Worm (Caenorhabditis elegans) whole organism, early embryonic: ENCODE results near the gene clec-50.
"Not testable (repeated sequence)": the region's sequence is repeated elsewhere in the genome, so short reads cannot be mapped to it uniquely, and the experiment has no call there.

Experiments
- B0310.2 ChIP-seq: sonication (generic microtip); optimal IDR thresholded peaks from 2 replicates; lab custom pipeline; 2016; ENCODE audit warnings: mild to moderate bottlenecking, missing genetic modification characterization, missing compliant biosample characterization
- F13C5.2 ChIP-seq: sonication (generic microtip); optimal IDR thresholded peaks from 2 replicates; lab custom pipeline; 2017; ENCODE audit warnings: mild to moderate bottlenecking, missing genetic modification characterization, inconsistent platforms, missing compliant biosample characterization
- aly-1 ChIP-seq: sonication (generic microtip); optimal IDR thresholded peaks from 2 replicates; lab custom pipeline; 2016; ENCODE audit warnings: missing genetic modification characterization, missing compliant biosample characterization
- ama-1 ChIP-seq: fragments of 150-350 bp; optimal IDR thresholded peaks from 2 replicates; lab custom pipeline; 2014
- ceh-13 ChIP-seq: fragments of 200-800 bp; sonication (Bioruptor generic); optimal IDR thresholded peaks from 2 replicates; lab custom pipeline; 2018; ENCODE audit warnings: mild to moderate bottlenecking, missing genetic modification characterization, missing compliant biosample characterization
- ceh-36 ChIP-seq: sonication (generic microtip); optimal IDR thresholded peaks from 2 replicates; lab custom pipeline; 2016; ENCODE audit warnings: missing genetic modification characterization, inconsistent platforms, missing compliant biosample characterization
- ets-7 ChIP-seq: sonication (generic microtip); optimal IDR thresholded peaks from 2 replicates; lab custom pipeline; 2016; ENCODE audit warnings: missing genotype, missing genetic modification characterization, missing compliant biosample characterization
- flt-1 ChIP-seq: fragments of 200-800 bp; sonication (Bioruptor generic); IDR thresholded peaks from 2 replicates; pipeline ENCODE4 v1.3.6; 2022; ENCODE audit warnings: missing genetic modification characterization, missing compliant biosample characterization
- hmbx-1 ChIP-seq: sonication (generic microtip); optimal IDR thresholded peaks from 2 replicates; lab custom pipeline; 2016; ENCODE audit warnings: mild to moderate bottlenecking, missing genetic modification characterization, missing compliant biosample characterization
- hmg-4 ChIP-seq: fragments of 200-800 bp; sonication (Bioruptor generic); optimal IDR thresholded peaks from 2 replicates; lab custom pipeline; 2018; ENCODE audit warnings: mild to moderate bottlenecking, missing genetic modification characterization, missing compliant biosample characterization
- hnd-1 ChIP-seq: sonication (generic microtip); optimal IDR thresholded peaks from 2 replicates; lab custom pipeline; 2016; ENCODE audit warnings: missing genetic modification characterization, missing compliant biosample characterization
- pes-1 ChIP-seq: fragments of 200-800 bp; sonication (Bioruptor generic); IDR thresholded peaks from 2 replicates; pipeline ENCODE4 v1.3.6; 2022; ENCODE audit warnings: missing genetic modification reagents, missing genetic modification characterization, missing compliant biosample characterization
- scrt-1 ChIP-seq: fragments of 200-800 bp; sonication (Bioruptor generic); IDR thresholded peaks from 2 replicates; pipeline ENCODE4 v1.3.6; 2022; ENCODE audit warnings: missing genetic modification characterization, missing compliant biosample characterization
- sea-1 ChIP-seq: fragments of 200-800 bp; sonication (Bioruptor generic); conservative IDR thresholded peaks from 2 replicates; pipeline ENCODE4 v1.3.6; 2022; ENCODE audit warnings: missing genetic modification characterization, missing compliant biosample characterization
- tbx-11 ChIP-seq: fragments of 200-800 bp; sonication (Bioruptor generic); IDR thresholded peaks from 2 replicates; pipeline ENCODE4 v1.3.6; 2022; ENCODE audit warnings: missing genetic modification characterization, missing compliant biosample characterization
- tbx-37 ChIP-seq: fragments of 200-800 bp; sonication (Bioruptor generic); conservative IDR thresholded peaks from 2 replicates; pipeline ENCODE4 v1.3.6; 2022; ENCODE audit warnings: missing genetic modification reagents, missing genetic modification characterization, missing compliant biosample characterization
- tra-4 ChIP-seq: sonication (generic microtip); optimal IDR thresholded peaks from 2 replicates; lab custom pipeline; 2017; ENCODE audit warnings: missing genetic modification characterization, missing compliant biosample characterization

clec-50 gene

ce11 chrV:19722881-19723280, 32.3 kb downstream of the clec-50 start:
- peak; percentile 9 for TF ChIP-seq B0310.2 (tag; lab: Kevin White, UChicago)
- peak; percentile 89 for TF ChIP-seq pes-1 (GFP tag; lab: Robert Waterston, UW)
- TF ChIP-seq hnd-1 = peak; percentile 52
- TF ChIP-seq F13C5.2 = peak; percentile 78
- TF ChIP-seq tbx-11 (GFP tag; lab: Robert Waterston, UW) = peak; percentile 76
- TF ChIP-seq hmg-4 = peak; percentile 64
- TF ChIP-seq ceh-13 (GFP tag; lab: Kevin White, UChicago) = peak; percentile 46
- no peak for TF ChIP-seq ama-1 (lab: Kevin White, UChicago)
- TF ChIP-seq tra-4 (tag; lab: Kevin White, UChicago) = peak; percentile 39
- peak; percentile 58 for TF ChIP-seq ceh-36 (tag; lab: Kevin White, UChicago)
- peak; percentile 84 for TF ChIP-seq sea-1 (GFP tag; lab: Robert Waterston, UW)
- TF ChIP-seq flt-1 (GFP tag; lab: Robert Waterston, UW) = peak; percentile 85
- peak; percentile 80 for TF ChIP-seq tbx-37
- TF ChIP-seq ets-7 (tag; lab: Kevin White, UChicago) = no peak
- peak; percentile 83 for TF ChIP-seq scrt-1 (GFP tag; lab: Robert Waterston, UW)
- TF ChIP-seq hmbx-1 (tag; lab: Kevin White, UChicago) = peak; percentile 37
- TF ChIP-seq aly-1 (tag; lab: Kevin White, UChicago) = peak; percentile 65

- TF ChIP-seq ets-7 (tag; lab: Kevin White, UChicago) (peak; percentile 69), tbx-11 (GFP tag; lab: Robert Waterston, UW) (no peak)
Observed at ce11 chrV:19719253-19719652, 35.9 kb downstream of the clec-50 start, which contains the start of gene Y116F11A.6. Gene Y116F11A.6, plus strand, starts transcription at chrV:19719553.

- TF ChIP-seq hmg-4 (no peak), ceh-36 (tag; lab: Kevin White, UChicago) (peak; percentile 53)
Observed at ce11 chrV:19718660-19719059, 36.5 kb downstream of the clec-50 start.

ce11 chrV:19717933-19718332, 37.2 kb downstream of the clec-50 start:
- no peak for TF ChIP-seq tbx-37

- no peak for TF ChIP-seq ceh-13 (GFP tag; lab: Kevin White, UChicago)
- no peak for TF ChIP-seq B0310.2 (tag; lab: Kevin White, UChicago)
- no peak for TF ChIP-seq pes-1 (GFP tag; lab: Robert Waterston, UW)
- no peak for TF ChIP-seq ceh-36 (tag; lab: Kevin White, UChicago)
- TF ChIP-seq hmbx-1 (tag; lab: Kevin White, UChicago) = no peak
- TF ChIP-seq scrt-1 (GFP tag; lab: Robert Waterston, UW) = no peak
- TF ChIP-seq sea-1 (GFP tag; lab: Robert Waterston, UW) = no peak
- TF ChIP-seq ama-1 (lab: Kevin White, UChicago) = no peak
- no peak for TF ChIP-seq ets-7 (tag; lab: Kevin White, UChicago)
- no peak for TF ChIP-seq tra-4 (tag; lab: Kevin White, UChicago)
- TF ChIP-seq flt-1 (GFP tag; lab: Robert Waterston, UW) = no peak
- no peak for TF ChIP-seq tbx-11 (GFP tag; lab: Robert Waterston, UW)
- TF ChIP-seq hnd-1 = no peak
- no peak for TF ChIP-seq hmg-4
- TF ChIP-seq F13C5.2 = no peak
- no peak for TF ChIP-seq aly-1 (tag; lab: Kevin White, UChicago)
Observed at ce11 chrV:19715847-19716246, 39.3 kb downstream of the clec-50 start, which contains the start of gene Y43F8C.17. Gene Y43F8C.17, plus strand, starts transcription at chrV:19716147.

- TF ChIP-seq hmbx-1 (tag; lab: Kevin White, UChicago) (no peak), aly-1 (tag; lab: Kevin White, UChicago) (no peak)
Observed at ce11 chrV:19715419-19715818, 39.7 kb downstream of the clec-50 start, which contains the start of gene Y43F8C.16. Gene Y43F8C.16, minus strand, starts transcription at chrV:19715519.

- not testable (repeated sequence) for TF ChIP-seq ceh-13 (GFP tag; lab: Kevin White, UChicago); aly-1 (tag; lab: Kevin White, UChicago); B0310.2 (tag; lab: Kevin White, UChicago)
Observed at ce11 chrV:19711646-19712045, 43.5 kb downstream of the clec-50 start, which contains the start of gene Y43F8C.23. Gene Y43F8C.23, minus strand, starts transcription at chrV:19711746.

- TF ChIP-seq hnd-1; hmg-4; ets-7 (tag; lab: Kevin White, UChicago): not testable (repeated sequence)
Observed at ce11 chrV:19710514-19710913, 44.7 kb downstream of the clec-50 start, which contains the start of gene Y43F8C.15. Gene Y43F8C.15, minus strand, starts transcription at chrV:19710614.

ce11 chrV:19708849-19709248, 46.3 kb downstream of the clec-50 start, which contains the start of gene srv-3:
Gene srv-3, minus strand, starts transcription at chrV:19708949.
- no peak for TF ChIP-seq sea-1 (GFP tag; lab: Robert Waterston, UW)
- no peak for TF ChIP-seq flt-1 (GFP tag; lab: Robert Waterston, UW)
- no peak for TF ChIP-seq pes-1 (GFP tag; lab: Robert Waterston, UW)
- TF ChIP-seq ama-1 (lab: Kevin White, UChicago) = no peak
- TF ChIP-seq ceh-36 (tag; lab: Kevin White, UChicago) = no peak
- no peak for TF ChIP-seq F13C5.2
- TF ChIP-seq aly-1 (tag; lab: Kevin White, UChicago) = no peak
- no peak for TF ChIP-seq ets-7 (tag; lab: Kevin White, UChicago)
- TF ChIP-seq tra-4 (tag; lab: Kevin White, UChicago) = no peak
- no peak for TF ChIP-seq hmbx-1 (tag; lab: Kevin White, UChicago)
- TF ChIP-seq hnd-1 = no peak
- TF ChIP-seq tbx-11 (GFP tag; lab: Robert Waterston, UW) = no peak
- TF ChIP-seq tbx-37 = no peak
- TF ChIP-seq scrt-1 (GFP tag; lab: Robert Waterston, UW) = no peak
- TF ChIP-seq ceh-13 (GFP tag; lab: Kevin White, UChicago) = no peak
